ENCODE assay signal across 3 fruit fly cellular contexts in genomic region chrX:16839033-16839432, dm6.
TF ChIP-seq lines count a peak whose summit lies in the region.

No protein-coding gene starts in this region.

- TF ChIP-seq CTCF in whole organism, embryonic (GFP tag; optimal IDR thresholded peaks at IDR 0.05; lab: Kevin White, UChicago), result peak; percentile 41

TF ChIP-seq in whole organism, embryonic, 481 proteins besides CTCF, POLR2A, EP300 and RAD21:
- TF ChIP-seq hkb (optimal IDR thresholded peaks at IDR 0.05; lab: Kevin White, UChicago), result no peak
- 0 out of 2 replicates have a peak, but pooled peaks have one; percentile 19 for TF ChIP-seq hkb (GFP tag; IDR thresholded peaks at IDR 0.05; lab: Robert Waterston, UW)
- peak; percentile 2 for TF ChIP-seq CG1603 (tag; optimal IDR thresholded peaks at IDR 0.05; lab: Kevin White, UChicago)
- TF ChIP-seq Elba2 (GFP tag; optimal IDR thresholded peaks at IDR 0.05; lab: Kevin White, UChicago), result peak; percentile 57
- peak; percentile 1 for TF ChIP-seq Oli (tag; optimal IDR thresholded peaks at IDR 0.05; lab: Kevin White, UChicago)
- TF ChIP-seq dpn (GFP tag; optimal IDR thresholded peaks at IDR 0.05; lab: Kevin White, UChicago), result no peak
- peak in 1 of 2 experiments; percentile 69 for TF ChIP-seq insv (GFP tag; optimal IDR thresholded peaks at IDR 0.05; lab: Kevin White, UChicago)
- no peak for TF ChIP-seq Dll (GFP tag; IDR thresholded peaks at IDR 0.05; lab: Robert Waterston, UW; ENCODE audit: partially characterized antibody)
- no peak for TF ChIP-seq CG18011 (GFP tag; optimal IDR thresholded peaks at IDR 0.05; lab: Kevin White, UChicago)
- TF ChIP-seq CG32772 (GFP tag; IDR thresholded peaks at IDR 0.05; lab: Robert Waterston, UW), result no peak
- no peak for TF ChIP-seq stc (GFP tag; IDR thresholded peaks at IDR 0.05; lab: Robert Waterston, UW)
- peak; percentile 36 for TF ChIP-seq gem (tag; optimal IDR thresholded peaks at IDR 0.05; lab: Kevin White, UChicago)
- TF ChIP-seq ERR (GFP tag; optimal IDR thresholded peaks at IDR 0.05; lab: Kevin White, UChicago), result no peak
- TF ChIP-seq nom (GFP tag; optimal IDR thresholded peaks at IDR 0.05; lab: Kevin White, UChicago), result peak; percentile 27
- TF ChIP-seq cg (GFP tag; optimal IDR thresholded peaks at IDR 0.05; lab: Kevin White, UChicago), result peak; percentile 47
- TF ChIP-seq zen (tag; optimal IDR thresholded peaks at IDR 0.05; lab: Kevin White, UChicago), result peak; percentile 28
- no peak for TF ChIP-seq jigr1 (GFP tag; IDR thresholded peaks at IDR 0.05; lab: Robert Waterston, UW)
TF ChIP-seq in whole organism, embryonic: peak in this region for 9.

TF ChIP-seq in whole organism, prepupa, 60 proteins besides CTCF, POLR2A, EP300 and RAD21:
- TF ChIP-seq Sox15 (GFP tag; optimal IDR thresholded peaks at IDR 0.05; lab: Kevin White, UChicago) (no peak), dac (GFP tag; optimal IDR thresholded peaks at IDR 0.05; lab: Kevin White, UChicago) (no peak), CG8119 (GFP tag; IDR thresholded peaks at IDR 0.05; lab: Robert Waterston, UW) (0 out of 3 replicates have a peak, but pooled peaks have one; percentile 17), Blimp-1 (GFP tag; optimal IDR thresholded peaks at IDR 0.05; lab: Kevin White, UChicago) (no peak), Ets21C (GFP tag; optimal IDR thresholded peaks at IDR 0.05; lab: Kevin White, UChicago) (no peak), net (GFP tag; optimal IDR thresholded peaks at IDR 0.05; lab: Kevin White, UChicago) (no peak), Smox (GFP tag; optimal IDR thresholded peaks at IDR 0.05; lab: Kevin White, UChicago) (no peak), Gug (GFP tag; IDR thresholded peaks at IDR 0.05; lab: Robert Waterston, UW) (no peak), lz (GFP tag; optimal IDR thresholded peaks at IDR 0.05; lab: Kevin White, UChicago) (no peak), CG6163 (GFP tag; IDR thresholded peaks at IDR 0.05; lab: Robert Waterston, UW) (0 out of 3 replicates have a peak, but pooled peaks have one; percentile 13), CG11294 (GFP tag; IDR thresholded peaks at IDR 0.05; lab: Robert Waterston, UW) (no peak), CG10669 (GFP tag; optimal IDR thresholded peaks at IDR 0.05; lab: Kevin White, UChicago) (no peak), OdsH (GFP tag; optimal IDR thresholded peaks at IDR 0.05; lab: Kevin White, UChicago) (no peak), Eip78C (GFP tag; lab: Kevin White, UChicago) (peak; percentile 11), CG6276 (GFP tag; optimal IDR thresholded peaks at IDR 0.05; lab: Kevin White, UChicago) (peak; percentile 7), Lpt (GFP tag; optimal IDR thresholded peaks at IDR 0.05; lab: Kevin White, UChicago) (no peak), svp (GFP tag; lab: Kevin White, UChicago) (no peak), ss (GFP tag; optimal IDR thresholded peaks at IDR 0.05; lab: Kevin White, UChicago) (no peak), eg (GFP tag; IDR thresholded peaks at IDR 0.05; lab: Robert Waterston, UW) (peak; percentile 45; the same call in 1 of the 3 replicates), CG4318 (GFP tag; optimal IDR thresholded peaks at IDR 0.05; lab: Kevin White, UChicago) (no peak)

TF ChIP-seq in whole organism, pupa, 21 proteins besides CTCF, POLR2A, EP300 and RAD21:
- no peak for TF ChIP-seq CG12605 (GFP tag; IDR thresholded peaks at IDR 0.05; lab: Robert Waterston, UW)
- no peak for TF ChIP-seq CG32121 (GFP tag; IDR thresholded peaks at IDR 0.05; lab: Robert Waterston, UW)
- peak; percentile 3 for TF ChIP-seq CG14655 (GFP tag; optimal IDR thresholded peaks at IDR 0.05; lab: Kevin White, UChicago)
- no peak for TF ChIP-seq Pif1B (GFP tag; optimal IDR thresholded peaks at IDR 0.05; lab: Kevin White, UChicago)
- TF ChIP-seq gl (tag; optimal IDR thresholded peaks at IDR 0.05; lab: Kevin White, UChicago), result no peak
- TF ChIP-seq CG8159 (tag; optimal IDR thresholded peaks at IDR 0.05; lab: Kevin White, UChicago), result no peak
- TF ChIP-seq D1 (tag; optimal IDR thresholded peaks at IDR 0.05; lab: Kevin White, UChicago), result no peak
- no peak for TF ChIP-seq CG17806 (tag; optimal IDR thresholded peaks at IDR 0.05; lab: Kevin White, UChicago)
- TF ChIP-seq CG8301 (tag; optimal IDR thresholded peaks at IDR 0.05; lab: Kevin White, UChicago), result peak; percentile 4
- no peak for TF ChIP-seq CG9948 (tag; optimal IDR thresholded peaks at IDR 0.05; lab: Kevin White, UChicago)
- no peak for TF ChIP-seq fd96Ca (GFP tag; IDR thresholded peaks at IDR 0.05; lab: Robert Waterston, UW)
- TF ChIP-seq rn (GFP tag; IDR thresholded peaks at IDR 0.05; lab: Robert Waterston, UW), result no peak
- no peak for TF ChIP-seq CG10348 (GFP tag; IDR thresholded peaks at IDR 0.05; lab: Robert Waterston, UW)
- no peak for TF ChIP-seq CG4496 (GFP tag; IDR thresholded peaks at IDR 0.05; lab: Robert Waterston, UW)
- TF ChIP-seq EcR (GFP tag; optimal IDR thresholded peaks at IDR 0.05; lab: Kevin White, UChicago), result no peak
TF ChIP-seq in whole organism, pupa: peak in this region for 2.
